Worm (Caenorhabditis elegans): Measurements from ENCODE around the gene C43D7.7.

DNA sequence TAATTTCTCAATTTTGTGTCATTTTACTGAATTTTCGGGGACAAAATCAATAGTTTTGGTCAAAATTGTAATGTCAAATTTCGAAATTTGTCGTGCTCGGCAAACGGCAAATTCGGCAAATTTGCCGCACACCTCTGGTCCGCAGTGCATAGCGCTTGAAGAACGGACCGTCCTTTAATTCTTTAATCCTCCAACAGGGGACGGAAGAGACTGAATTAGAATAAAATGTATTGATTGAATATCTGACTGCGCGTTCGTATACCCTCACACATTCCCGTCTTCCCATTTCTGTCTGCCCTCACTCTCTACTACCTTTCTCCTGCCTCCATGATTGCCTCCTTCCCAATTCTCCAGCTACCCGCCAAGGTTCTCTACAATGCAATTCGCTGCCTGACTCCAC, 20.0 kb downstream of the C43D7.7 start, which contains the start of gene F55C9.14:
- TF ChIP-seq mab-5 (tag; optimal IDR thresholded peaks at IDR 0.05) (no peak), nhr-12 (tag; optimal IDR thresholded peaks at IDR 0.05) (no peak), unc-62 (GFP tag; optimal IDR thresholded peaks at IDR 0.05) (no peak), sptf-1 (tag; optimal IDR thresholded peaks at IDR 0.05) (no peak), unc-120 (tag; optimal IDR thresholded peaks at IDR 0.05; ENCODE audit: poor library complexity, severe bottlenecking) (no peak), nhr-237 (tag; optimal IDR thresholded peaks at IDR 0.05) (no peak)
